Worm (Caenorhabditis elegans) whole organism, young adult: ENCODE results near the gene D2063.1.
"Not testable (repeated sequence)": the region's sequence is repeated elsewhere in the genome, so short reads cannot be mapped to it uniquely, and the experiment has no call there.

Experiments
- F49E8.2 ChIP-seq: sonication (generic microtip); optimal IDR thresholded peaks from 3 replicates; lab custom pipeline; 2017; ENCODE audit warnings: missing genetic modification characterization, mild to moderate bottlenecking, missing compliant biosample characterization, antibody characterized with exemption, moderate library complexity; ENCODE audit not compliant: insufficient read depth
- T26A5.8 ChIP-seq: sonication (generic microtip); optimal IDR thresholded peaks from 2 replicates; lab custom pipeline; 2016; ENCODE audit warnings: missing genetic modification characterization, missing compliant biosample characterization
- Y56A3A.18 ChIP-seq: fragments of 200-800 bp; sonication (Bioruptor generic); IDR thresholded peaks from 2 replicates; pipeline ENCODE4 v1.3.6; 2022; ENCODE audit warnings: missing genetic modification reagents, missing genetic modification characterization, missing compliant biosample characterization
- ama-1 ChIP-seq, 3 experiments: fragments of 150-350 bp in 1 of 3; sonication (generic microtip) in 2 of 3; optimal IDR thresholded peaks; 2 replicates each; lab custom pipeline; 2014 to 2018; ENCODE audit warnings: missing biosample characterization in 2 of 3, missing genetic modification characterization in 2 of 3, missing genetic modification reagents in 2 of 3
- attf-6 ChIP-seq: fragments of 200-800 bp; sonication (Bioruptor generic); IDR thresholded peaks from 2 replicates; pipeline ENCODE4 v1.3.6; 2022; ENCODE audit warnings: missing genetic modification reagents, missing genetic modification characterization, missing compliant biosample characterization
- ets-4 ChIP-seq: fragments of 200-800 bp; sonication (Bioruptor generic); optimal IDR thresholded peaks from 2 replicates; lab custom pipeline; 2018; ENCODE audit warnings: mild to moderate bottlenecking, missing genetic modification characterization, missing compliant biosample characterization
- lin-26 ChIP-seq: fragments of 200-800 bp; sonication (Bioruptor generic); IDR thresholded peaks from 2 replicates; pipeline ENCODE4 v1.3.6; 2022; ENCODE audit warnings: missing genetic modification reagents, missing genetic modification characterization, missing compliant biosample characterization
- lin-54 ChIP-seq: fragments of 200-800 bp; sonication (Bioruptor generic); optimal IDR thresholded peaks from 2 replicates; lab custom pipeline; 2018; ENCODE audit warnings: mild to moderate bottlenecking, missing genetic modification characterization, missing compliant biosample characterization
- rec-8 ChIP-seq, 2 experiments: sonication (generic microtip); optimal IDR thresholded peaks; 2 replicates each; lab custom pipeline; 2016; ENCODE audit warnings: mild to moderate bottlenecking in 2 of 2, missing genetic modification characterization in 2 of 2, missing genetic modification reagents in 2 of 2, missing genotype in 2 of 2, missing biosample characterization in 1 of 2, missing compliant biosample characterization in 1 of 2, moderate library complexity in 1 of 2
- sea-2 ChIP-seq: fragments of 200-800 bp; sonication (Bioruptor generic); IDR thresholded peaks from 2 replicates; pipeline ENCODE4 v1.3.6; 2022; ENCODE audit warnings: missing genetic modification characterization, missing compliant biosample characterization
- somi-1 ChIP-seq: fragments of 200-800 bp; sonication (Bioruptor generic); optimal IDR thresholded peaks from 2 replicates; lab custom pipeline; 2018; ENCODE audit warnings: mild to moderate bottlenecking, missing genetic modification characterization, missing compliant biosample characterization
- unc-62 ChIP-seq: fragments of 150-350 bp; optimal IDR thresholded peaks from 2 replicates; lab custom pipeline; 2014; ENCODE audit warnings: missing biosample characterization, missing genetic modification reagents, missing genetic modification characterization
- ztf-28 ChIP-seq: fragments of 200-800 bp; sonication (Bioruptor generic); IDR thresholded peaks from 2 replicates; pipeline ENCODE4 v1.3.6; 2022; ENCODE audit warnings: missing genetic modification reagents, missing genetic modification characterization, missing compliant biosample characterization
- ztf-6 ChIP-seq: fragments of 200-800 bp; sonication (Bioruptor generic); IDR thresholded peaks from 2 replicates; pipeline ENCODE4 v1.3.6; 2022; ENCODE audit warnings: missing genetic modification reagents, missing genetic modification characterization, missing compliant biosample characterization

ce11 chrV:4334209-4334608 lies 7.3 kb downstream of the D2063.1 start:
- not testable (repeated sequence) for TF ChIP-seq ztf-28; ztf-6 (GFP tag; lab: Robert Waterston, UW); somi-1 (GFP tag; lab: Kevin White, UChicago); lin-26 (GFP tag; lab: Robert Waterston, UW); ets-4 (GFP tag; lab: Kevin White, UChicago); rec-8 (tag; optimal IDR thresholded peaks at IDR 0.05; lab: Kevin White, UChicago); unc-62 (GFP tag; lab: Kevin White, UChicago); ama-1 (optimal IDR thresholded peaks at IDR 0.05; lab: Kevin White, UChicago); ama-1 (GFP tag; optimal IDR thresholded peaks at IDR 0.05; lab: Kevin White, UChicago); Y56A3A.18 (GFP tag; lab: Robert Waterston, UW); lin-54 (GFP tag; lab: Kevin White, UChicago); attf-6 (GFP tag; lab: Robert Waterston, UW); F49E8.2; T26A5.8 (tag; lab: Kevin White, UChicago); sea-2 (GFP tag; lab: Robert Waterston, UW)
